Worm (Caenorhabditis elegans): ENCODE data around the gene flp-20.
A peak's percentile ranks its signal among the peaks of the same experiment; 100 is the strongest.

Gene flp-20

DNA sequence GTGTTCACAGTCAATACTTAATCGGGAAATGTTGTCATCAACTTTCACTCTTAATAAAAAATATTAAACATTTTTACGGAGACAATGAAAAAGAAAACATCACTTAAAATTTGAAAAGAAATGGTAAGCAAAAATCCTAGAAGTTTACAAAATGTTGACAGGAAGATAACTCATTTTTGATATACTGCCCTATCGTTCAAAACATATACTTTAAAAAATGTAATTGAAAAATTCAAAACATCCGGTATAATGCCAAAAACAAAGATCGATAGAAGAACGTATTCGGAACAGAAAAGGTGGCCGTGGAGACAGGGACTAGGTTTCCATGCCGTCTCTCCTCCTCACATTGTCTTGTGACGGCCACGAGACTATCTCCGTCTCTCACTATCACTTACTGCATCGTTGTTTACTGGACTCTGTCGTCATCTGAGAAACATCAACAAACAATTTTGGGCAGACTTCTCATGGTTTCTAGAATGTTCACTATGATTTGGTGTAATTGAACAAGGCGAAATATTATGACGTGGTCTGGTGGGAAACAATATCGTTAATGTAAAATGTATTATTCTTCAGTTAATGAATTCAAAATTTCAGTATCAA is 2.2 kb downstream of the flp-20 start, which contains the start of gene oga-1 (continued):
- peak; percentile 50; the same call in 1 of the 2 replicates for TF ChIP-seq nhr-42 (GFP tag; IDR thresholded peaks at IDR 0.05)
- TF ChIP-seq nhr-6 (tag; optimal IDR thresholded peaks at IDR 0.05): peak; percentile 87
- no peak for TF ChIP-seq php-3 (GFP tag; IDR thresholded peaks at IDR 0.05)
- peak; percentile 77 for TF ChIP-seq mxl-3 (GFP tag; optimal IDR thresholded peaks at IDR 0.05)
- TF ChIP-seq madf-5 (GFP tag; IDR thresholded peaks at IDR 0.05): no peak
- no peak for TF ChIP-seq nhr-10 (tag; optimal IDR thresholded peaks at IDR 0.05)
- TF ChIP-seq egl-43 (GFP tag; IDR thresholded peaks at IDR 0.05): no peak
- TF ChIP-seq daf-12 (tag; optimal IDR thresholded peaks at IDR 0.05): no peak
- TF ChIP-seq hmg-1.1 (GFP tag; IDR thresholded peaks at IDR 0.05): peak; percentile 76
- TF ChIP-seq mdl-1 (tag; optimal IDR thresholded peaks at IDR 0.05): peak; percentile 90 to 97
- TF ChIP-seq Y75B8A.6 (GFP tag; IDR thresholded peaks at IDR 0.05): no peak
- no peak for TF ChIP-seq ZK337.2 (GFP tag; IDR thresholded peaks at IDR 0.05)
- no peak for TF ChIP-seq snpc-4 (tag; optimal IDR thresholded peaks at IDR 0.05)
- no peak for TF ChIP-seq ceh-62 (tag; optimal IDR thresholded peaks at IDR 0.05)
- no peak for TF ChIP-seq attf-4 (tag; optimal IDR thresholded peaks at IDR 0.05)
- peak; percentile 95 for TF ChIP-seq hlh-11 (tag; optimal IDR thresholded peaks at IDR 0.05)
- TF ChIP-seq dmd-6 (GFP tag; IDR thresholded peaks at IDR 0.05): peak; percentile 85
- TF ChIP-seq hlh-30 (tag; optimal IDR thresholded peaks at IDR 0.05; ENCODE audit: insufficient read depth): peak; percentile 99
- TF ChIP-seq dve-1 (tag; optimal IDR thresholded peaks at IDR 0.05; ENCODE audit: insufficient read depth): peak; percentile 84
- TF ChIP-seq T26A8.4 (GFP tag; IDR thresholded peaks at IDR 0.05): no peak
- no peak for TF ChIP-seq vab-7 (GFP tag; IDR thresholded peaks at IDR 0.05)
- no peak for TF ChIP-seq dpl-1 (GFP tag; optimal IDR thresholded peaks at IDR 0.05)
- TF ChIP-seq F26F4.8 (GFP tag; conservative IDR thresholded peaks at IDR 0.05): no peak
- no peak for TF ChIP-seq ceh-20 (GFP tag; IDR thresholded peaks at IDR 0.05)
- TF ChIP-seq mes-2 (tag; optimal IDR thresholded peaks at IDR 0.05; ENCODE audit: poor library complexity, severe bottlenecking): no peak
- TF ChIP-seq dmd-9 (GFP tag; IDR thresholded peaks at IDR 0.05): peak; percentile 24; the same call in 1 of the 2 replicates
- no peak for TF ChIP-seq duxl-1 (tag; optimal IDR thresholded peaks at IDR 0.05; ENCODE audit: poor library complexity)
- no peak for TF ChIP-seq cey-2 (tag; optimal IDR thresholded peaks at IDR 0.05; ENCODE audit: borderline replicate concordance, insufficient read depth)
- peak; percentile 95 for TF ChIP-seq mdt-29 (GFP tag; IDR thresholded peaks at IDR 0.05)
- no peak for TF ChIP-seq daf-16 (GFP tag; optimal IDR thresholded peaks at IDR 0.05)
- TF ChIP-seq daf-16 (tag; optimal IDR thresholded peaks at IDR 0.05): peak; percentile 98
- no peak for TF ChIP-seq spr-3 (GFP tag; optimal IDR thresholded peaks at IDR 0.05)
- TF ChIP-seq snpc-1.2 (GFP tag; IDR thresholded peaks at IDR 0.05): no peak
- TF ChIP-seq hif-1 (tag; optimal IDR thresholded peaks at IDR 0.05): no peak
- TF ChIP-seq ces-1 (GFP tag; optimal IDR thresholded peaks at IDR 0.05): no peak
- TF ChIP-seq ceh-28 (tag; optimal IDR thresholded peaks at IDR 0.05): no peak
- peak; percentile 60 for TF ChIP-seq fkh-10 (GFP tag; optimal IDR thresholded peaks at IDR 0.05)
- no peak for TF ChIP-seq unc-130 (GFP tag; optimal IDR thresholded peaks at IDR 0.05)
- TF ChIP-seq aly-2 (tag; optimal IDR thresholded peaks at IDR 0.05): no peak
- peak; percentile 52 for TF ChIP-seq lin-13 (GFP tag; optimal IDR thresholded peaks at IDR 0.05)
- no peak for TF ChIP-seq saeg-2 (GFP tag; IDR thresholded peaks at IDR 0.05)
- no peak for TF ChIP-seq tag-97 (GFP tag; IDR thresholded peaks at IDR 0.05)
- TF ChIP-seq zfp-2 (tag; optimal IDR thresholded peaks at IDR 0.05): no peak

Measured in whole organism, L4 larva.